Fruit fly (Drosophila melanogaster): ENCODE measurements around the gene twy.

The twy gene

dm6 chr3L:11772608-11773017 lies 20.5 kb downstream of the twy start (continued):
- TF ChIP-seq CG17359 (tag; optimal IDR thresholded peaks at IDR 0.05): no peak
- TF ChIP-seq Oli (tag; optimal IDR thresholded peaks at IDR 0.05): no peak
- TF ChIP-seq CG33557 (GFP tag; optimal IDR thresholded peaks at IDR 0.05): no peak
- TF ChIP-seq CG11085 (GFP tag; IDR thresholded peaks at IDR 0.05): no peak
- no peak for TF ChIP-seq CG7928 (GFP tag; optimal IDR thresholded peaks at IDR 0.05)
- no peak for TF ChIP-seq org-1 (GFP tag; optimal IDR thresholded peaks at IDR 0.05)
- no peak for TF ChIP-seq dpn (GFP tag; optimal IDR thresholded peaks at IDR 0.05)
- TF ChIP-seq CG43689 (GFP tag; IDR thresholded peaks at IDR 0.05): no peak
- no peak for TF ChIP-seq yki (optimal IDR thresholded peaks at IDR 0.05)
- TF ChIP-seq otp (GFP tag; IDR thresholded peaks at IDR 0.05): 0 out of 3 replicates have a peak, but pooled peaks have one; percentile 25
- no peak for TF ChIP-seq row (GFP tag; IDR thresholded peaks at IDR 0.05)
- TF ChIP-seq pfk (GFP tag; optimal IDR thresholded peaks at IDR 0.05): no peak
- no peak for TF ChIP-seq croc (GFP tag; conservative IDR thresholded peaks at IDR 0.05)
- no peak for TF ChIP-seq CG11456 (GFP tag; IDR thresholded peaks at IDR 0.05)
- peak; percentile 48 for TF ChIP-seq CG12071 (GFP tag; optimal IDR thresholded peaks at IDR 0.05)
- no peak for TF ChIP-seq CG2120 (GFP tag; optimal IDR thresholded peaks at IDR 0.05)
- no peak for TF ChIP-seq aop (GFP tag; IDR thresholded peaks at IDR 0.05)
- TF ChIP-seq Jarid2 (GFP tag; optimal IDR thresholded peaks at IDR 0.05): no peak
- no peak for TF ChIP-seq cg (GFP tag; optimal IDR thresholded peaks at IDR 0.05)
- TF ChIP-seq Camta (GFP tag; optimal IDR thresholded peaks at IDR 0.05): no peak
- no peak for TF ChIP-seq CG30431 (GFP tag; optimal IDR thresholded peaks at IDR 0.05)
- TF ChIP-seq bbx (GFP tag; IDR thresholded peaks at IDR 0.05; ENCODE audit: partially characterized antibody): no peak
- TF ChIP-seq Poxn (GFP tag; IDR thresholded peaks at IDR 0.05): no peak
- no peak for TF ChIP-seq Asciz (GFP tag; optimal IDR thresholded peaks at IDR 0.05)
- TF ChIP-seq HmgZ (tag; optimal IDR thresholded peaks at IDR 0.05): peak; percentile 64
- no peak for TF ChIP-seq CG8388 (GFP tag; optimal IDR thresholded peaks at IDR 0.05)
- TF ChIP-seq CG4404 (GFP tag; IDR thresholded peaks at IDR 0.05): no peak
- no peak for TF ChIP-seq Optix (GFP tag; IDR thresholded peaks at IDR 0.05)
- TF ChIP-seq Spps (tag; optimal IDR thresholded peaks at IDR 0.05): no peak
- no peak for TF ChIP-seq shn (GFP tag; optimal IDR thresholded peaks at IDR 0.05)
- no peak for TF ChIP-seq CG6683 (GFP tag; optimal IDR thresholded peaks at IDR 0.05)
- TF ChIP-seq nau (GFP tag; optimal IDR thresholded peaks at IDR 0.05): peak; percentile 48
- TF ChIP-seq Atf-2 (GFP tag; optimal IDR thresholded peaks at IDR 0.05): no peak
- TF ChIP-seq CG31224 (GFP tag; IDR thresholded peaks at IDR 0.05): no peak
- no peak for TF ChIP-seq tna (GFP tag; IDR thresholded peaks at IDR 0.05; ENCODE audit: partially characterized antibody)
- no peak for TF ChIP-seq CG8089 (GFP tag; optimal IDR thresholded peaks at IDR 0.05)
- TF ChIP-seq gsb (GFP tag; IDR thresholded peaks at IDR 0.05): no peak
- no peak for TF ChIP-seq jigr1 (GFP tag; IDR thresholded peaks at IDR 0.05)

DNA sequence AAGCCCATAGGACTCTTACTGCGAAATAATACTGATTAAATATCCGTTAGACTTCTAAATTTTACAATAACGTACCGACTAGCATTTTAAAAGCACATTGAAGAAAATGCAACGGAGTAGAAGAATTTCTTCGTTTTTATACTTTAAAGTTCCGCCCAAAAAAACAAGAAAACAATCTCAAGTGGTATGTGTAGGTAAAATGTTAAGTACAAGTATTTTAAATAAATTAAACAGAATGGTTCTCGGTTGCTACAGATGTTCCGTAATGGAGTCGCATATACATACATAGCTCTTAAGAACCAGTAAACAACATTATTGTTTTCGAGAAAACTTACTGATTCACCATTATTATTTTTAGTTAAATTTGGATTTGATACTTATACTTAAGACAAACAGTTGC lies 21.0 kb downstream of the twy start, which contains the start of gene Muc68D:
Gene Muc68D (minus strand): TSS at position 101 of the 400 bp plus-strand sequence.
- no peak for TF ChIP-seq klu (GFP tag; IDR thresholded peaks at IDR 0.05)
- TF ChIP-seq CG32767 (GFP tag; IDR thresholded peaks at IDR 0.05): no peak
- TF ChIP-seq CG9609 (GFP tag; optimal IDR thresholded peaks at IDR 0.05): no peak
- TF ChIP-seq gt (GFP tag; IDR thresholded peaks at IDR 0.05): no peak
- no peak for TF ChIP-seq NC2β (GFP tag; optimal IDR thresholded peaks at IDR 0.05)
- TF ChIP-seq Xrp1 (GFP tag; IDR thresholded peaks at IDR 0.05): no peak
- TF ChIP-seq Dll (GFP tag; IDR thresholded peaks at IDR 0.05; ENCODE audit: partially characterized antibody): no peak
- TF ChIP-seq twi (tag; optimal IDR thresholded peaks at IDR 0.05): no peak
- no peak for TF ChIP-seq eve (GFP tag; optimal IDR thresholded peaks at IDR 0.05)
- TF ChIP-seq CG17359 (tag; optimal IDR thresholded peaks at IDR 0.05): no peak
- TF ChIP-seq CG4424 (GFP tag; optimal IDR thresholded peaks at IDR 0.05): no peak
- TF ChIP-seq seq (GFP tag; IDR thresholded peaks at IDR 0.05): no peak
- no peak for TF ChIP-seq Stat92E (GFP tag; optimal IDR thresholded peaks at IDR 0.05)
- no peak for TF ChIP-seq Camta (GFP tag; optimal IDR thresholded peaks at IDR 0.05)
- TF ChIP-seq HmgZ (tag; optimal IDR thresholded peaks at IDR 0.05): no peak
- TF ChIP-seq lmd (GFP tag; IDR thresholded peaks at IDR 0.05): no peak
- TF ChIP-seq zfh1 (GFP tag; IDR thresholded peaks at IDR 0.05): no peak
